Worm (Caenorhabditis elegans) whole organism, late embryonic: Measurements from ENCODE around the gene ZK792.4.

Experiments
- C08G9.2 ChIP-seq: sonication (generic microtip); optimal IDR thresholded peaks from 2 replicates; lab custom pipeline; 2016; ENCODE audit warnings: mild to moderate bottlenecking, missing genetic modification characterization, moderate library complexity, missing compliant biosample characterization
- C38D4.7 ChIP-seq: fragments of 200-800 bp; sonication (Bioruptor generic); optimal IDR thresholded peaks from 2 replicates; lab custom pipeline; 2018; ENCODE audit warnings: mild to moderate bottlenecking, missing genetic modification characterization, moderate library complexity, missing compliant biosample characterization
- F13H6.1 ChIP-seq: sonication (generic microtip); optimal IDR thresholded peaks from 2 replicates; lab custom pipeline; 2016; ENCODE audit warnings: missing genetic modification characterization, missing compliant biosample characterization
- K02D7.2 ChIP-seq: sonication (generic microtip); optimal IDR thresholded peaks from 2 replicates; lab custom pipeline; 2017; ENCODE audit warnings: mild to moderate bottlenecking, missing genetic modification characterization, missing compliant biosample characterization
- Y22D7AL.16 ChIP-seq: sonication (generic microtip); optimal IDR thresholded peaks from 2 replicates; lab custom pipeline; 2016; ENCODE audit warnings: missing genetic modification characterization, missing compliant biosample characterization
- ceh-2 ChIP-seq: sonication (generic microtip); optimal IDR thresholded peaks from 2 replicates; lab custom pipeline; 2016; ENCODE audit warnings: missing genotype, missing genetic modification characterization, missing compliant biosample characterization
- ceh-34 ChIP-seq: sonication (generic microtip); optimal IDR thresholded peaks from 2 replicates; lab custom pipeline; 2016; ENCODE audit warnings: mild to moderate bottlenecking, missing genetic modification characterization, missing compliant biosample characterization
- ceh-48 ChIP-seq: sonication (generic microtip); optimal IDR thresholded peaks from 2 replicates; lab custom pipeline; 2016; ENCODE audit warnings: missing genetic modification characterization, inconsistent platforms, missing compliant biosample characterization
- ceh-6 ChIP-seq: fragments of 200-800 bp; sonication (Bioruptor generic); optimal IDR thresholded peaks from 2 replicates; lab custom pipeline; 2018; ENCODE audit warnings: mild to moderate bottlenecking, missing genetic modification characterization, missing compliant biosample characterization
- che-1 ChIP-seq: sonication (generic microtip); optimal IDR thresholded peaks from 2 replicates; lab custom pipeline; 2016; ENCODE audit warnings: mild to moderate bottlenecking, missing genetic modification characterization, missing compliant biosample characterization
- dmd-4 ChIP-seq: sonication (generic microtip); optimal IDR thresholded peaks from 2 replicates; lab custom pipeline; 2016; ENCODE audit warnings: borderline replicate concordance, missing genetic modification characterization, missing compliant biosample characterization
- elt-2 ChIP-seq: sonication (generic microtip); optimal IDR thresholded peaks from 2 replicates; lab custom pipeline; 2016; ENCODE audit warnings: missing genetic modification reagents, missing genetic modification characterization, missing compliant biosample characterization
- elt-4 ChIP-seq: sonication (generic microtip); optimal IDR thresholded peaks from 2 replicates; lab custom pipeline; 2016; ENCODE audit warnings: missing genetic modification characterization, missing compliant biosample characterization
- ets-4 ChIP-seq: sonication (generic microtip); optimal IDR thresholded peaks from 2 replicates; lab custom pipeline; 2016; ENCODE audit warnings: missing genetic modification characterization, missing compliant biosample characterization
- eyg-1 ChIP-seq: sonication (generic microtip); optimal IDR thresholded peaks from 2 replicates; lab custom pipeline; 2016; ENCODE audit warnings: missing genotype, missing genetic modification characterization, missing compliant biosample characterization
- fax-1 ChIP-seq: sonication (generic microtip); optimal IDR thresholded peaks from 2 replicates; lab custom pipeline; 2016; ENCODE audit warnings: missing genotype, missing genetic modification characterization, missing compliant biosample characterization
- fkh-10 ChIP-seq: fragments of 150-350 bp; optimal IDR thresholded peaks from 2 replicates; lab custom pipeline; 2014; ENCODE audit warnings: missing biosample characterization, missing genetic modification reagents, missing genetic modification characterization
- fkh-6 ChIP-seq: sonication (generic microtip); optimal IDR thresholded peaks from 2 replicates; lab custom pipeline; 2016; ENCODE audit warnings: missing genetic modification characterization, missing compliant biosample characterization
- gmeb-2 ChIP-seq: sonication (generic microtip); optimal IDR thresholded peaks from 2 replicates; lab custom pipeline; 2016; ENCODE audit warnings: missing genetic modification characterization, inconsistent platforms, missing compliant biosample characterization
- hlh-13 ChIP-seq: fragments of 200-800 bp; sonication (Bioruptor generic); optimal IDR thresholded peaks from 2 replicates; lab custom pipeline; 2018; ENCODE audit warnings: mild to moderate bottlenecking, missing genetic modification characterization, missing compliant biosample characterization
- hlh-15 ChIP-seq: sonication (generic microtip); optimal IDR thresholded peaks from 2 replicates; lab custom pipeline; 2016; ENCODE audit warnings: missing genetic modification characterization, missing compliant biosample characterization
- hlh-8 ChIP-seq: sonication (generic microtip); optimal IDR thresholded peaks from 2 replicates; lab custom pipeline; 2016; ENCODE audit warnings: missing genotype, missing genetic modification characterization, missing compliant biosample characterization
- lin-11 ChIP-seq: fragments of 200-800 bp; sonication (Bioruptor generic); optimal IDR thresholded peaks from 2 replicates; lab custom pipeline; 2018; ENCODE audit warnings: mild to moderate bottlenecking, missing genetic modification characterization, missing compliant biosample characterization
- nfya-1 ChIP-seq: sonication (generic microtip); optimal IDR thresholded peaks from 2 replicates; lab custom pipeline; 2017; ENCODE audit warnings: missing genetic modification characterization, mild to moderate bottlenecking, missing compliant biosample characterization, antibody characterized with exemption, moderate library complexity
- npax-4 ChIP-seq: sonication (generic microtip); optimal IDR thresholded peaks from 2 replicates; lab custom pipeline; 2016; ENCODE audit warnings: missing genetic modification characterization, missing compliant biosample characterization
- pag-3 ChIP-seq: sonication (generic microtip); optimal IDR thresholded peaks from 2 replicates; lab custom pipeline; 2016; ENCODE audit warnings: missing compliant biosample characterization, missing genetic modification characterization, borderline replicate concordance
- pha-2 ChIP-seq: sonication (generic microtip); optimal IDR thresholded peaks from 2 replicates; lab custom pipeline; 2017; ENCODE audit warnings: mild to moderate bottlenecking, missing genetic modification characterization, missing compliant biosample characterization
- pros-1 ChIP-seq: fragments of 150-350 bp; optimal IDR thresholded peaks from 2 replicates; lab custom pipeline; 2014; ENCODE audit warnings: missing biosample characterization, missing genetic modification reagents, missing genetic modification characterization
- ref-2 ChIP-seq: sonication (generic microtip); optimal IDR thresholded peaks from 2 replicates; lab custom pipeline; 2016; ENCODE audit warnings: missing genetic modification characterization, missing compliant biosample characterization
- rnt-1 ChIP-seq: sonication (generic microtip); optimal IDR thresholded peaks from 2 replicates; lab custom pipeline; 2016; ENCODE audit warnings: missing genetic modification characterization, missing compliant biosample characterization
- sdc-2 ChIP-seq: sonication (generic microtip); optimal IDR thresholded peaks from 2 replicates; lab custom pipeline; 2016; ENCODE audit warnings: missing genotype, missing genetic modification characterization, missing compliant biosample characterization
- tbx-7 ChIP-seq: sonication (generic microtip); optimal IDR thresholded peaks from 2 replicates; lab custom pipeline; 2016; ENCODE audit warnings: missing genotype, missing genetic modification characterization, missing compliant biosample characterization
- unc-42 ChIP-seq: sonication (generic microtip); optimal IDR thresholded peaks from 2 replicates; lab custom pipeline; 2016; ENCODE audit warnings: missing genotype, missing genetic modification characterization, missing compliant biosample characterization
- unc-55 ChIP-seq: sonication (generic microtip); optimal IDR thresholded peaks from 2 replicates; lab custom pipeline; 2017; ENCODE audit warnings: missing biosample characterization, missing genetic modification reagents, missing genetic modification characterization
- unc-86 ChIP-seq: sonication (generic microtip); optimal IDR thresholded peaks from 2 replicates; lab custom pipeline; 2016; ENCODE audit warnings: missing genetic modification characterization, missing compliant biosample characterization
- zip-5 ChIP-seq: sonication (generic microtip); optimal IDR thresholded peaks from 2 replicates; lab custom pipeline; 2016; ENCODE audit warnings: missing genetic modification characterization, missing compliant biosample characterization
- ztf-16 ChIP-seq: sonication (generic microtip); optimal IDR thresholded peaks from 2 replicates; lab custom pipeline; 2017; ENCODE audit warnings: missing genetic modification characterization, missing compliant biosample characterization

ZK792.4 gene

ce11 chrIV:11681905-11682304, at the start of gene ZK792.4:
Gene ZK792.4 (minus strand): TSS chrIV:11682005.
- TF ChIP-seq tbx-7 (tag; lab: Kevin White, UChicago) (no peak), unc-42 (no peak), C08G9.2 (tag; lab: Kevin White, UChicago) (no peak), hlh-13 (GFP tag; lab: Kevin White, UChicago) (no peak), sdc-2 (tag; lab: Kevin White, UChicago) (no peak), F13H6.1 (tag; lab: Kevin White, UChicago) (no peak), ceh-2 (no peak), pag-3 (no peak), pros-1 (tag; lab: Kevin White, UChicago) (no peak), Y22D7AL.16 (no peak), unc-86 (tag; lab: Kevin White, UChicago) (no peak), zip-5 (no peak), gmeb-2 (tag; lab: Kevin White, UChicago) (no peak), ceh-6 (GFP tag; lab: Kevin White, UChicago) (no peak)

ce11 chrIV:11723255-11723654, 41.5 kb upstream of the ZK792.4 start:
- no peak for TF ChIP-seq ref-2 (tag; lab: Kevin White, UChicago)
- TF ChIP-seq K02D7.2 (tag; lab: Kevin White, UChicago) = no peak
- TF ChIP-seq Y22D7AL.16 = no peak
- TF ChIP-seq rnt-1 (tag; lab: Kevin White, UChicago) = no peak
- no peak for TF ChIP-seq ets-4
- TF ChIP-seq nfya-1 = no peak
- peak; percentile 86 for TF ChIP-seq unc-42
- no peak for TF ChIP-seq pag-3
- TF ChIP-seq hlh-15 = no peak

- TF ChIP-seq pha-2 (no peak), elt-2 (peak; percentile 31)
Measured at ce11 chrIV:11721878-11722277, 40.1 kb upstream of the ZK792.4 start.

- no peak for TF ChIP-seq eyg-1
- TF ChIP-seq lin-11 (tag; lab: Kevin White, UChicago) = no peak
- TF ChIP-seq ceh-34 (tag; lab: Kevin White, UChicago) = no peak
- no peak for TF ChIP-seq fkh-6 (tag; lab: Kevin White, UChicago)
- no peak for TF ChIP-seq ztf-16 (tag; lab: Kevin White, UChicago)
Measured at ce11 chrIV:11718653-11719052, 36.8 kb upstream of the ZK792.4 start.

- peak; percentile 98 for TF ChIP-seq unc-42
- no peak for TF ChIP-seq dmd-4
- TF ChIP-seq fkh-10 (GFP tag; lab: Kevin White, UChicago) = peak; percentile 20
- TF ChIP-seq elt-2 = no peak
- no peak for TF ChIP-seq elt-4 (tag; lab: Kevin White, UChicago)
- TF ChIP-seq ref-2 (tag; lab: Kevin White, UChicago) = peak; percentile 59
Measured at ce11 chrIV:11717094-11717876, 35.5 kb upstream of the ZK792.4 start.

- TF ChIP-seq che-1 (tag; lab: Kevin White, UChicago) (no peak), ets-4 (no peak), npax-4 (tag; lab: Kevin White, UChicago) (no peak), hlh-8 (tag; lab: Kevin White, UChicago) (no peak), ceh-48 (tag; lab: Kevin White, UChicago) (no peak), hlh-13 (GFP tag; lab: Kevin White, UChicago) (no peak), unc-42 (no peak), F13H6.1 (tag; lab: Kevin White, UChicago) (no peak), Y22D7AL.16 (no peak), fax-1 (tag; lab: Kevin White, UChicago) (no peak), C38D4.7 (GFP tag; lab: Kevin White, UChicago) (no peak), K02D7.2 (tag; lab: Kevin White, UChicago) (no peak), unc-55 (GFP tag; lab: Kevin White, UChicago) (no peak)
Measured at ce11 chrIV:11716414-11716813, 34.6 kb upstream of the ZK792.4 start.
